Worm (Caenorhabditis elegans) whole organism, late embryonic: Measurements from ENCODE around the gene ceh-87.

ENCODE experiments used
- ceh-14 ChIP-seq: sonication (generic microtip); optimal IDR thresholded peaks from 2 replicates; lab custom pipeline; 2016; ENCODE audit warnings: missing genotype, missing genetic modification characterization, missing compliant biosample characterization
- ceh-24 ChIP-seq: sonication (generic microtip); optimal IDR thresholded peaks from 2 replicates; lab custom pipeline; 2016; ENCODE audit warnings: mild to moderate bottlenecking, missing genetic modification characterization, missing compliant biosample characterization
- madf-2 ChIP-seq: sonication (generic microtip); optimal IDR thresholded peaks from 2 replicates; lab custom pipeline; 2017; ENCODE audit warnings: missing genetic modification characterization, missing compliant biosample characterization
- nhr-11 ChIP-seq: fragments of 150-350 bp; optimal IDR thresholded peaks from 2 replicates; lab custom pipeline; 2014; ENCODE audit warnings: missing biosample characterization, missing genetic modification characterization
- pag-3 ChIP-seq: sonication (generic microtip); optimal IDR thresholded peaks from 2 replicates; lab custom pipeline; 2016; ENCODE audit warnings: missing compliant biosample characterization, missing genetic modification characterization, borderline replicate concordance
- sdc-2 ChIP-seq: sonication (generic microtip); optimal IDR thresholded peaks from 2 replicates; lab custom pipeline; 2016; ENCODE audit warnings: missing genotype, missing genetic modification characterization, missing compliant biosample characterization
- syd-9 ChIP-seq: sonication (generic microtip); optimal IDR thresholded peaks from 2 replicates; lab custom pipeline; 2016; ENCODE audit warnings: mild to moderate bottlenecking, missing genetic modification characterization, moderate library complexity, missing compliant biosample characterization
- unc-3 ChIP-seq, 2 experiments: fragments of 200-800 bp in 1 of 2; sonication (Bioruptor generic) in 1 of 2; sonication (generic microtip) in 1 of 2; conservative IDR thresholded peaks in 1 of 2; optimal IDR thresholded peaks in 1 of 2; 2 replicates each; pipeline versions ENCODE4 v1.3.6 to Lab custom; 2016 to 2022; ENCODE audit warnings: missing compliant biosample characterization in 2 of 2, missing genetic modification characterization in 2 of 2, missing genetic modification reagents in 1 of 2
- unc-86 ChIP-seq: sonication (generic microtip); optimal IDR thresholded peaks from 2 replicates; lab custom pipeline; 2016; ENCODE audit warnings: missing genetic modification characterization, missing compliant biosample characterization

DNA sequence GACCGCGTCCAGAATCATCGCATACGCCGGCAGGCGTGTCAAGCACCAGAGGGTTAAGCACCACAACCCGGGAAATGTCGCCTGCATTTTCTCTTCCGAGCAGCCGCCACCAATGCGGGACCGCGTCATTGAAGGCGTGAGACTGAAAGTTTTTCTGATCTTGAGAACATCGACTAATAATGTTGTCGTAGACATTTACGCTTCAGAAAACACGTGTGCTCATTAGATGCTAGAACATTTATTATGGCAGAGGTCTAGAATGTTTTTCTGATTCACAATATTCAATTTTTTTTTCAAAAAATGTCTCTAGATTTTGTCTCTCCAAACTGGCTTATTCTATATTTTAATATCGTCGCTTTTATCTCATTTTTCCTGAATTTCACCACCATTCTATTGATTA is 27.5 kb downstream of the ceh-87 start, which contains the start of gene sri-47:
- TF ChIP-seq nhr-11 (tag; lab: Kevin White, UChicago): no peak
- no peak for TF ChIP-seq ceh-24 (tag; lab: Kevin White, UChicago)
- no peak for TF ChIP-seq pag-3
- no peak for TF ChIP-seq sdc-2
- TF ChIP-seq madf-2 (tag; lab: Kevin White, UChicago): no peak
- TF ChIP-seq unc-3 (GFP tag; conservative IDR thresholded peaks at IDR 0.05; lab: Robert Waterston, UW): no peak
- TF ChIP-seq unc-3 (tag; optimal IDR thresholded peaks at IDR 0.05; lab: Kevin White, UChicago): no peak
- TF ChIP-seq unc-86 (tag; lab: Kevin White, UChicago): no peak
- no peak for TF ChIP-seq ceh-14 (tag; lab: Kevin White, UChicago)
- no peak for TF ChIP-seq syd-9 (tag; lab: Kevin White, UChicago)
